Fruit fly (Drosophila melanogaster): Measurements from ENCODE around the gene CG7142.

The CG7142 gene

DNA sequence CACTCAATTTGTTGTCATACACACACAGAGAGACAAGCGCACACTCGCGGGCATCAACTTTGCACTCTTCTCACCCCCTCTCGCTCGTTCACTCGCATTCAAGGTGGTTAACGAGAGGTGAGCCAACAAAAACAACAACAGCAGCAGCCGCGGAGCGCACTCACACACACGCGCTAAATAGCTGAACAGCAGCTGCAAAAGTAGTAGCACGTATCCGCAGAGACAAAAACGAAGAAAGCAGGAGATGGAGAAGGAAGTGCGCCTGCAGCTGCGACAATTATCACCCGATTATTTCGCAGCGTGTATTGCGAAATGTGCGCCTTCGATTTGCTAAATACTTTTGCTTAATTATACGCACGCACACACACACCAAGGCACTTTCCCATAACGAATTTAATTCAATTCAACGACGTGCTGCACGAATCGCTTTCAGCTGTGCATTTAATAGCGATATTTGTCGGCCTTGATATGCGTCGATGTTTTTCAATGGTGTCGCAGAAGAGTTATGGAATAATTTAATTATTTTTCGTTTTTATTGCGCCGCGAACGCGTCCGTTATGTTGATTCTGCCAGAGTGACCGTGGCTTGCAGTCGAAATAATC, 19.1 kb upstream of the CG7142 start (continued):
- TF ChIP-seq CG17802 (tag; optimal IDR thresholded peaks at IDR 0.05): no peak
- peak; percentile 89 for TF ChIP-seq ac (GFP tag; optimal IDR thresholded peaks at IDR 0.05)
- TF ChIP-seq CG7372 (GFP tag; IDR thresholded peaks at IDR 0.05): no peak
- TF ChIP-seq CG9727 (GFP tag; optimal IDR thresholded peaks at IDR 0.05): peak; percentile 6
- no peak for TF ChIP-seq CG3847 (GFP tag; IDR thresholded peaks at IDR 0.05)
- no peak for TF ChIP-seq Fer1 (GFP tag; optimal IDR thresholded peaks at IDR 0.05)
- TF ChIP-seq aop (GFP tag; IDR thresholded peaks at IDR 0.05): no peak
- TF ChIP-seq oc (tag; optimal IDR thresholded peaks at IDR 0.05): no peak
- TF ChIP-seq CG7271 (tag; optimal IDR thresholded peaks at IDR 0.05): no peak
- TF ChIP-seq CG10431 (GFP tag; optimal IDR thresholded peaks at IDR 0.05): no peak
- no peak for TF ChIP-seq pho (GFP tag; optimal IDR thresholded peaks at IDR 0.05)
- TF ChIP-seq en (GFP tag; optimal IDR thresholded peaks at IDR 0.05): no peak
- TF ChIP-seq inv (GFP tag; IDR thresholded peaks at IDR 0.05; ENCODE audit: partially characterized antibody): no peak
- peak; percentile 21 for TF ChIP-seq CG9817 (tag; optimal IDR thresholded peaks at IDR 0.05)
- no peak for TF ChIP-seq CG14441 (GFP tag; IDR thresholded peaks at IDR 0.05)
- no peak for TF ChIP-seq CG8359 (GFP tag; optimal IDR thresholded peaks at IDR 0.05; ENCODE audit: borderline replicate concordance)
- no peak for TF ChIP-seq CG9215 (GFP tag; IDR thresholded peaks at IDR 0.05)
- no peak for TF ChIP-seq hth (optimal IDR thresholded peaks at IDR 0.05)
- TF ChIP-seq E2f2 (GFP tag; IDR thresholded peaks at IDR 0.05): no peak
- TF ChIP-seq CG3995 (GFP tag; optimal IDR thresholded peaks at IDR 0.05): no peak
- no peak for TF ChIP-seq vfl (GFP tag; optimal IDR thresholded peaks at IDR 0.05)
- TF ChIP-seq CG2120 (GFP tag; optimal IDR thresholded peaks at IDR 0.05): no peak
- no peak for TF ChIP-seq Asciz (GFP tag; optimal IDR thresholded peaks at IDR 0.05)
- TF ChIP-seq CG1529 (GFP tag; optimal IDR thresholded peaks at IDR 0.05): no peak
- TF ChIP-seq dan (GFP tag; IDR thresholded peaks at IDR 0.05): no peak
- no peak for TF ChIP-seq gce (GFP tag; IDR thresholded peaks at IDR 0.05)
- no peak for TF ChIP-seq CG10209 (GFP tag; optimal IDR thresholded peaks at IDR 0.05)
- no peak for TF ChIP-seq schlank (tag; optimal IDR thresholded peaks at IDR 0.05)
- no peak for TF ChIP-seq CG9437 (GFP tag; optimal IDR thresholded peaks at IDR 0.05)
- TF ChIP-seq pnt (GFP tag; optimal IDR thresholded peaks at IDR 0.05): peak; percentile 18
- no peak for TF ChIP-seq fd96Cb (tag; optimal IDR thresholded peaks at IDR 0.05)
- no peak for TF ChIP-seq CG16779 (GFP tag; IDR thresholded peaks at IDR 0.05)
- no peak for TF ChIP-seq Elba2 (GFP tag; optimal IDR thresholded peaks at IDR 0.05)
- TF ChIP-seq Oaz (GFP tag; IDR thresholded peaks at IDR 0.05): no peak
- TF ChIP-seq gem (tag; optimal IDR thresholded peaks at IDR 0.05): no peak
- TF ChIP-seq CG13287 (GFP tag; IDR thresholded peaks at IDR 0.05; ENCODE audit: partially characterized antibody): no peak
- no peak for TF ChIP-seq klu (GFP tag; IDR thresholded peaks at IDR 0.05)
- peak; percentile 74 for TF ChIP-seq seq (GFP tag; IDR thresholded peaks at IDR 0.05)
- no peak for TF ChIP-seq jigr1 (GFP tag; IDR thresholded peaks at IDR 0.05)
- no peak for TF ChIP-seq CG12744 (GFP tag; optimal IDR thresholded peaks at IDR 0.05)
- TF ChIP-seq CG2202 (tag; optimal IDR thresholded peaks at IDR 0.05): no peak
- no peak for TF ChIP-seq Sin3A (optimal IDR thresholded peaks at IDR 0.05)
- TF ChIP-seq Sry-β (GFP tag; optimal IDR thresholded peaks at IDR 0.05): no peak
- TF ChIP-seq CG8089 (GFP tag; optimal IDR thresholded peaks at IDR 0.05): peak; percentile 38
- TF ChIP-seq Sox100B (GFP tag; optimal IDR thresholded peaks at IDR 0.05): no peak
